Fruit fly (Drosophila melanogaster): ENCODE results near the gene Cpr12A.
A peak's percentile ranks its signal among the peaks of the same experiment; 100 is the strongest.

Gene Cpr12A

dm6 chrX:13572382-13572781 lies 28.9 kb downstream of the Cpr12A start (continued):
- no peak for TF ChIP-seq CG9139 (GFP tag; optimal IDR thresholded peaks at IDR 0.05)
- no peak for TF ChIP-seq Hr38 (GFP tag; optimal IDR thresholded peaks at IDR 0.05)
- TF ChIP-seq Smox (GFP tag; optimal IDR thresholded peaks at IDR 0.05) = peak; percentile 35
- TF ChIP-seq CG8319 (GFP tag; optimal IDR thresholded peaks at IDR 0.05) = no peak
- no peak for TF ChIP-seq vri (GFP tag; optimal IDR thresholded peaks at IDR 0.05)
- peak; percentile 29 for TF ChIP-seq Ets96B (tag; optimal IDR thresholded peaks at IDR 0.05)
- TF ChIP-seq Eip78C (GFP tag) = peak; percentile 93
- TF ChIP-seq dsx (GFP tag; optimal IDR thresholded peaks at IDR 0.05; ENCODE audit: poor library complexity, severe bottlenecking) = peak; percentile 6
- peak in 1 of 2 experiments; percentile 46 for TF ChIP-seq salr (GFP tag; optimal IDR thresholded peaks at IDR 0.05)
- TF ChIP-seq acj6 (GFP tag; optimal IDR thresholded peaks at IDR 0.05) = peak; percentile 33
- peak; percentile 42 for TF ChIP-seq lz (GFP tag; optimal IDR thresholded peaks at IDR 0.05)
- TF ChIP-seq Eip93F (GFP tag; optimal IDR thresholded peaks at IDR 0.05) = no peak
- TF ChIP-seq CG8119 (GFP tag; IDR thresholded peaks at IDR 0.05) = peak; percentile 56
- peak; percentile 57 for TF ChIP-seq CG15336 (GFP tag; IDR thresholded peaks at IDR 0.05)
- TF ChIP-seq CG1621 (tag; optimal IDR thresholded peaks at IDR 0.05) = no peak
- TF ChIP-seq Sox15 (GFP tag; optimal IDR thresholded peaks at IDR 0.05) = peak; percentile 15
- TF ChIP-seq achi (GFP tag; optimal IDR thresholded peaks at IDR 0.05) = peak; percentile 61

DNA sequence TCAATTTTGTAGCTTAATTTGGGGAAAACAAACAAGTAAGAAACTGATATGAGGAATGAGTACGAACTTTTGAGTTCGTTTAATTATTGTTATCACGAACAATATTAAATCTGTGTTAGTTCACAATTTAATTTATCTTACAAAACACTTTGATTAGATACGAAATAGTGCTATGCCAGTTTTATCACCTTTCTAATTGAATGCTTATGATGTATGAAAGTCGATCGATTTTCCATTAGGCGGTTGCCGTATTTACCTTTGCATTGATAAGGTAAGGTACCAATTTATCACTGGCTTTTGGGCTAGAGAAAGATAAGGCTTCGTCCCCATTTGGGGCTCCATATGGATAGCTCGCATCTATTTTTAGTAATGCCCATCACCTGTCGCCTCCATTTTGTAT lies 35.9 kb downstream of the Cpr12A start:
- TF ChIP-seq fd85E (GFP tag; optimal IDR thresholded peaks at IDR 0.05) (no peak), Ets96B (tag; optimal IDR thresholded peaks at IDR 0.05) (no peak), dsx (GFP tag; optimal IDR thresholded peaks at IDR 0.05; ENCODE audit: poor library complexity, severe bottlenecking) (no peak), CG6854 (GFP tag; optimal IDR thresholded peaks at IDR 0.05) (no peak), vri (GFP tag; optimal IDR thresholded peaks at IDR 0.05) (no peak), CG8632 (GFP tag; optimal IDR thresholded peaks at IDR 0.05) (no peak), Hr38 (GFP tag; optimal IDR thresholded peaks at IDR 0.05) (no peak), CG8319 (GFP tag; optimal IDR thresholded peaks at IDR 0.05) (no peak), svp (GFP tag) (no peak), CG16779 (tag; optimal IDR thresholded peaks at IDR 0.05) (no peak), pdm3 (GFP tag; optimal IDR thresholded peaks at IDR 0.05) (no peak), dac (GFP tag; optimal IDR thresholded peaks at IDR 0.05) (no peak), Sox15 (GFP tag; optimal IDR thresholded peaks at IDR 0.05) (no peak), Ets21C (GFP tag; optimal IDR thresholded peaks at IDR 0.05) (no peak), CG6276 (GFP tag; optimal IDR thresholded peaks at IDR 0.05) (no peak), lz (GFP tag; optimal IDR thresholded peaks at IDR 0.05) (no peak), CG3032 (tag; optimal IDR thresholded peaks at IDR 0.05) (no peak), cyc (GFP tag; optimal IDR thresholded peaks at IDR 0.05) (no peak), Hr39 (GFP tag; optimal IDR thresholded peaks at IDR 0.05) (no peak), Sox102F (GFP tag; optimal IDR thresholded peaks at IDR 0.05) (no peak)

dm6 chrX:13586888-13587287 lies 43.4 kb downstream of the Cpr12A start:
- TF ChIP-seq CG6792 (GFP tag; optimal IDR thresholded peaks at IDR 0.05) (no peak), CG15336 (GFP tag; IDR thresholded peaks at IDR 0.05) (no peak), CG6276 (GFP tag; optimal IDR thresholded peaks at IDR 0.05) (no peak), Lpt (GFP tag; optimal IDR thresholded peaks at IDR 0.05) (no peak), dac (GFP tag; optimal IDR thresholded peaks at IDR 0.05) (no peak), CG8632 (GFP tag; optimal IDR thresholded peaks at IDR 0.05) (no peak), CG3032 (tag; optimal IDR thresholded peaks at IDR 0.05) (no peak), CG3919 (GFP tag; optimal IDR thresholded peaks at IDR 0.05) (no peak), Blimp-1 (GFP tag; optimal IDR thresholded peaks at IDR 0.05) (no peak), cyc (GFP tag; optimal IDR thresholded peaks at IDR 0.05) (no peak)

dm6 chrX:13593667-13594066 lies 50.2 kb downstream of the Cpr12A start:
- TF ChIP-seq Hr4 (GFP tag; optimal IDR thresholded peaks at IDR 0.05) (no peak), achi (GFP tag; optimal IDR thresholded peaks at IDR 0.05) (no peak)
